Worm (Caenorhabditis elegans): ENCODE measurements around the gene Y116F11B.13.

Gene Y116F11B.13

DNA sequence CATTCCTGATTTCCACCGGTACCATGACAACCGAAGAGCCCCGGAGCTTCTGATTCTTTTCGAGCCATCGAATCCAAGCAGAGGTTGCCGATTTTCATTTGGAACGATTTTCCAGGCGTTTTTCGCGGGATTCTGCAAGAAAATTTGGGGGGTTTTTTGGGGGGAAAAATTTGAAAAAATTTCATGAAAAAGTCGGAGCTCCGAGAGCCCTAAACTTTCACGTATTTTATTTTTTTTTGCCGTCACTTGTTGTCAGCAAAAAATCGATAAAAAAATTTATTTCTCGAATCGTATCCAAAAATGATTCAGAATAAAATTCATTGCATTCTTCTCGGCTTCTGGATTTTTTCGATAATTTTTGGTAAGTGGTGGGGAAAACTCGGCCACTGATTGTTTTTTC is at the start of gene Y116F11B.13:
TSS of gene Y116F11B.13 (plus strand) at position 301 of the 400 bp plus-strand sequence.
- TF ChIP-seq elt-2 (tag; optimal IDR thresholded peaks at IDR 0.05) (no peak), nhr-237 (tag; optimal IDR thresholded peaks at IDR 0.05) (no peak), isw-1 (GFP tag; IDR thresholded peaks at IDR 0.05) (no peak), zip-4 (GFP tag; optimal IDR thresholded peaks at IDR 0.05) (no peak)

ce11 chrV:19836142-19836541 is 46.9 kb upstream of the Y116F11B.13 start, which contains the start of gene srw-38:
srw-38 (plus strand) TSS chrV:19836442.
- TF ChIP-seq lsy-2 (tag; optimal IDR thresholded peaks at IDR 0.05) (no peak), swsn-7 (tag; optimal IDR thresholded peaks at IDR 0.05) (no peak), pqm-1 (tag; optimal IDR thresholded peaks at IDR 0.05) (no peak), snu-23 (GFP tag; optimal IDR thresholded peaks at IDR 0.05) (no peak), unc-86 (tag; optimal IDR thresholded peaks at IDR 0.05) (no peak), unc-30 (tag; optimal IDR thresholded peaks at IDR 0.05) (no peak), egl-13 (tag; optimal IDR thresholded peaks at IDR 0.05) (no peak), nhr-77 (tag; optimal IDR thresholded peaks at IDR 0.05) (no peak), C16A3.4 (tag; optimal IDR thresholded peaks at IDR 0.05) (no peak), fkh-8 (tag; optimal IDR thresholded peaks at IDR 0.05) (no peak), nhr-12 (tag; optimal IDR thresholded peaks at IDR 0.05) (no peak), nhr-84 (tag; optimal IDR thresholded peaks at IDR 0.05) (no peak), nhr-85 (tag) (no peak), hpl-2 (GFP tag; optimal IDR thresholded peaks at IDR 0.05) (no peak), sptf-1 (tag; optimal IDR thresholded peaks at IDR 0.05) (no peak)

ce11 chrV:19845927-19846845 is 36.8 kb upstream of the Y116F11B.13 start, which contains the start of gene Y116F11B.6:
Y116F11B.6 (minus strand) TSS chrV:19845977.
- TF ChIP-seq lir-3 (tag; optimal IDR thresholded peaks at IDR 0.05; ENCODE audit: poor library complexity) (no peak), efl-1 (optimal IDR thresholded peaks at IDR 0.05) (no peak), efl-1 (GFP tag; optimal IDR thresholded peaks at IDR 0.05 in 1 of 2) (peak in 1 of 2 experiments; percentile 46), elt-2 (tag; optimal IDR thresholded peaks at IDR 0.05) (peak; percentile 88), irx-1 (tag; optimal IDR thresholded peaks at IDR 0.05) (no peak), skn-1 (tag; optimal IDR thresholded peaks at IDR 0.05) (no peak)

DNA sequence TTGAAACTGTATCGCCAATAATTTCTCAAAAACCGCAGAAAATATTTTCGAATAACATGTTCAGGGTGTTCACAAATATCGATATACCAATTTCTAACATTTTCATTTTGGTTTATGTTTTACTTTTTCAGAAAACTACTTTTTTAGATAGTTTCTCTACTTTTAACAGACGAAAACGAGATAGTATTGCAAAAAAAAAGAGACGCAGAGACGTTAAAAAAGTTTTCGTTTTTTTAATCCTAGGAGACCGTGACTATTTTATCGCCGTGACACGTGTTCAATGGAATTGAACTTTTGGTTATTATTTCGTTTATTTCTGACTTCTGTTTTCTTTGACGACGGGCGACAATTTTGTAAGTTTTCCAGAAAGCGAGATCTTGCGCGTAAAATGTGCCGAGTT is 35.0 kb upstream of the Y116F11B.13 start, which contains the start of gene Y116F11B.7:
TSS of gene Y116F11B.7 (plus strand) at position 301 of the 400 bp plus-strand sequence.
- TF ChIP-seq efl-1 (optimal IDR thresholded peaks at IDR 0.05) (no peak), efl-1 (GFP tag; optimal IDR thresholded peaks at IDR 0.05 in 1 of 2) (peak in 1 of 2 experiments; percentile 20), C16A3.4 (tag; optimal IDR thresholded peaks at IDR 0.05) (no peak)

DNA sequence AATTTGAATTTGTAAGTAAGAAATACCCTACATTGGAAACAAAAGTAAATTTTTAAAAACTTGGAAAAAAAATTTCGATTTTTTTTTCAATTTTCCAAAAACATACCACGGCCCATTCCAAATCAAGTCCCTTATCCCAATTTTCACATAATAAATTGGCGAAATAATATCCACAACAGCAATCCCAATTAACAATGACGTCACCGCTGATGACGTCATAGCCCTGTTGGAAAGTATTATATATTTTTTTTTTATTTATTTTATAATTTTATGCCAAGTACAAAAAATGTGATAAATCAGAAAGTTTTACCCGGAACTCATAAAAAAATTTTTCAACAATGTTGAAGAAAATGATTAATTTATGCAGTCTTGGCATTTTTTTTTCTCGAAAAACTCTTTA is 29.4 kb upstream of the Y116F11B.13 start:
- TF ChIP-seq sptf-1 (tag; optimal IDR thresholded peaks at IDR 0.05) (no peak), ztf-11 (tag; optimal IDR thresholded peaks at IDR 0.05) (no peak)

- TF ChIP-seq nhr-237 (tag; optimal IDR thresholded peaks at IDR 0.05), result no peak
- TF ChIP-seq lin-13 (GFP tag; optimal IDR thresholded peaks at IDR 0.05), result no peak
- no peak for TF ChIP-seq hlh-4 (tag; optimal IDR thresholded peaks at IDR 0.05)
- TF ChIP-seq hlh-17 (GFP tag; optimal IDR thresholded peaks at IDR 0.05; ENCODE audit: borderline replicate concordance), result no peak
- no peak for TF ChIP-seq unc-30 (tag; optimal IDR thresholded peaks at IDR 0.05)
- TF ChIP-seq lsy-2 (tag; optimal IDR thresholded peaks at IDR 0.05), result no peak
- no peak for TF ChIP-seq egl-27 (tag; optimal IDR thresholded peaks at IDR 0.05)
- TF ChIP-seq nhr-20 (tag; optimal IDR thresholded peaks at IDR 0.05), result no peak
These were observed 26.7 kb upstream of the Y116F11B.13 start for ce11 chrV:19856335-19856734.

Data from whole organism, L1 larva.